Worm (Caenorhabditis elegans): ENCODE results near the gene K03H6.5.

The K03H6.5 gene

ce11 chrIV:1561884-1562283, 25.7 kb upstream of the K03H6.5 start, which contains the start of gene hpo-6:
hpo-6 (plus strand) TSS chrIV:1562184.
- TF ChIP-seq fos-1 (tag; optimal IDR thresholded peaks at IDR 0.05): peak; percentile 20
- no peak for TF ChIP-seq nhr-237 (tag; optimal IDR thresholded peaks at IDR 0.05)

ce11 chrIV:1559931-1560330, 23.7 kb upstream of the K03H6.5 start, which contains the start of gene Y41D4B.17:
Y41D4B.17 (plus strand) TSS chrIV:1560104.
- no peak for TF ChIP-seq nhr-12 (tag; optimal IDR thresholded peaks at IDR 0.05)
- peak; percentile 6 for TF ChIP-seq sma-9 (GFP tag; optimal IDR thresholded peaks at IDR 0.05)
- no peak for TF ChIP-seq sma-9 (tag; optimal IDR thresholded peaks at IDR 0.05)
- TF ChIP-seq sem-4 (tag; optimal IDR thresholded peaks at IDR 0.05): no peak
- no peak for TF ChIP-seq nhr-77 (tag; optimal IDR thresholded peaks at IDR 0.05)
- TF ChIP-seq aly-2 (tag; optimal IDR thresholded peaks at IDR 0.05): no peak
- peak; percentile 82 for TF ChIP-seq fos-1 (tag; optimal IDR thresholded peaks at IDR 0.05)

DNA sequence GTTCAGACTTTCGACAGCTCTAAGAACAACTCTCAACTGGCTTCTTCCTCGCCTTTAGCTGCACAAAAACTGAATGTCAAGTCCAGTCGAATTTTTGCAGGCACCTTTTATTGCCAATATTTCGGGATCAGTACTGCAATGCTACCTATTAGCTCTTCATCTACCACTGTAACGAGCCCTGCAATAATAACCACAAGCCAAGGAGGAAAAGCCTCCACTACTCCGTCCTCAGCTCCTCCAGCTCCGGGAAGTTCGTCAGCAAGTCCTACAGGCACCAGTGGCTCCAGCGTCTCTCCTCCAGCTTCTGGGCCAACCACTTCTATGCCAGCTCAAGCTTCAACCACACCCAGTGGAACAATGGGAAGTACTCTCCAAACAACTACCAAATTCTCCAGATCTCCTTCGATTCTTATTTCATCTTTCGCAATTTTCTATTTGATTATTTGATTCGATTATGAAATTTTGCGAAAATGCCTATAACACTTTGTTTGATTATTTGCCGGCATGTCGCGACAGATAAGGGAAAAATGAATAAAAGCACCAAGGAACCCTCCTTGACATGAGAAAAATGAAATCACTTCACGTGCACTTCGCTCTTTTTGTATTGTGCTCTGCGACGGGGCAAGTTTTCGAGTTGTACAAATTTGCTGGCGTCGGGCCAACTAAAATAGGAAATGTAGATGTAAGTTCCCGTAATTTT, 19.0 kb upstream of the K03H6.5 start, which contains the start of gene C34H4.1:
C34H4.1 (plus strand) TSS at position 559 of the 700 bp plus-strand sequence.
- TF ChIP-seq fos-1 (tag; optimal IDR thresholded peaks at IDR 0.05) (peak; percentile 57), nhr-12 (tag; optimal IDR thresholded peaks at IDR 0.05) (no peak)

DNA sequence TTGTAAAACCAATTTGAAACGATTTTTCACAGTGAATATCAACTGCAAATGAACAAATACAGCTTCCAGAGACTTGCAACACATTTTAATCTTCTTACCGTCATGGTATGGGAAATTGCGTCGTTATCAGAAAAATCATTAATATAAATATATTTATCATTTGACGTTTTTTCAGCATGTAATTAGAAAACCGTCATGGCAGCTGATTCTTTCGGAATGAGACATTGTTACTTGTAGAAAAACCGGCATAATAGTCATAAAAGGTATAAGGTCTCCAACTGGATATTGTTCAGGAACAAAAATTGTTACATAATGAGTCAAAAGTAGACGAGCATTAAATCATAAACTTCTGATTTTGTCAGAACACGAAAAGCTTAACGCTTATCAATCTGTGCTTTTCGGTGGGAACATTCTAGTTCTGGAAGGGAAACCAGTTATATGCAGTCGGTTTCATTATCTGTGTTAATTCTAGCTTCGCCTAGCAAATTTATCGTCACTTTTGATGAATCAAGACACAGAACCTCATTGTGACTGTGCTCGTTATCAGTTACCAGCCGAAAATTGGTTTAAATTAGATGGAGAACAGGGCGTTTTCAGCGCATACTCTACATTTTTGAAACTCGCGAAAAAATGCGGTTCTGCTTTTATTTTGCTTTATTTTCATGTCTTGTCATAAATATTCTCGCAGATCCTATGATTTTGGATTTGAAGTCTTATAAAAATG, 17.1 kb upstream of the K03H6.5 start, which contains the start of gene C34H4.2:
C34H4.2 (plus strand) TSS at position 558 of the 724 bp plus-strand sequence.
- peak; percentile 66 for TF ChIP-seq fos-1 (tag; optimal IDR thresholded peaks at IDR 0.05)
- TF ChIP-seq peb-1 (tag; optimal IDR thresholded peaks at IDR 0.05): no peak

DNA sequence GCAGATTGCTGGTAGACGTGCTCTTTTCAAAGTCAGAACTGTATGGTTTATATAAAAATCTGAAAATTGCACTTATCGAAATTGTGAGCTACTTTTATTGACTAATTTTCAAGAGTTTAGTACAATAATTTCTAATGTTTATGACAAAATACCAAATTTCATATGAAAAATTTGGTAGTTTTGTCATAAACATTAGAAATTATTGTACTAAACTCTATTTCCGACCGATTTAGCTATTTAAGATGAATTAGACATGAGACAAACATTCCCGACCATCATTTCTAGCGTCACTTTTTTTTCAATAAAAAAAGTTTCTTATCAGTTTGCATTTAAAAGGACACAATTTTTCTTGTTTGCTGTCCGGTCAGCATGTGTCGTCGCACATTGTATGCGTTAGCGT, 14.4 kb upstream of the K03H6.5 start, which contains the start of gene tag-244:
tag-244 (plus strand) TSS at position 301 of the 400 bp plus-strand sequence.
- TF ChIP-seq gmeb-1 (tag; optimal IDR thresholded peaks at IDR 0.05) (no peak), R02D3.7 (tag; optimal IDR thresholded peaks at IDR 0.05) (no peak), nhr-11 (tag; optimal IDR thresholded peaks at IDR 0.05) (no peak), fos-1 (tag; optimal IDR thresholded peaks at IDR 0.05) (peak; percentile 30)

ce11 chrIV:1550131-1550530, 13.9 kb upstream of the K03H6.5 start, which contains the start of gene C34H4.5:
C34H4.5 (minus strand) TSS chrIV:1550231.
- TF ChIP-seq alr-1 (tag; optimal IDR thresholded peaks at IDR 0.05): no peak
- no peak for TF ChIP-seq lin-11 (tag; optimal IDR thresholded peaks at IDR 0.05)
- TF ChIP-seq sma-3 (GFP tag; optimal IDR thresholded peaks at IDR 0.05): no peak
- no peak for TF ChIP-seq nhr-77 (tag; optimal IDR thresholded peaks at IDR 0.05)
- TF ChIP-seq blmp-1 (tag; optimal IDR thresholded peaks at IDR 0.05; ENCODE audit: insufficient read depth): no peak
- TF ChIP-seq sma-9 (GFP tag; optimal IDR thresholded peaks at IDR 0.05): no peak
- TF ChIP-seq sma-9 (tag; optimal IDR thresholded peaks at IDR 0.05): no peak

DNA sequence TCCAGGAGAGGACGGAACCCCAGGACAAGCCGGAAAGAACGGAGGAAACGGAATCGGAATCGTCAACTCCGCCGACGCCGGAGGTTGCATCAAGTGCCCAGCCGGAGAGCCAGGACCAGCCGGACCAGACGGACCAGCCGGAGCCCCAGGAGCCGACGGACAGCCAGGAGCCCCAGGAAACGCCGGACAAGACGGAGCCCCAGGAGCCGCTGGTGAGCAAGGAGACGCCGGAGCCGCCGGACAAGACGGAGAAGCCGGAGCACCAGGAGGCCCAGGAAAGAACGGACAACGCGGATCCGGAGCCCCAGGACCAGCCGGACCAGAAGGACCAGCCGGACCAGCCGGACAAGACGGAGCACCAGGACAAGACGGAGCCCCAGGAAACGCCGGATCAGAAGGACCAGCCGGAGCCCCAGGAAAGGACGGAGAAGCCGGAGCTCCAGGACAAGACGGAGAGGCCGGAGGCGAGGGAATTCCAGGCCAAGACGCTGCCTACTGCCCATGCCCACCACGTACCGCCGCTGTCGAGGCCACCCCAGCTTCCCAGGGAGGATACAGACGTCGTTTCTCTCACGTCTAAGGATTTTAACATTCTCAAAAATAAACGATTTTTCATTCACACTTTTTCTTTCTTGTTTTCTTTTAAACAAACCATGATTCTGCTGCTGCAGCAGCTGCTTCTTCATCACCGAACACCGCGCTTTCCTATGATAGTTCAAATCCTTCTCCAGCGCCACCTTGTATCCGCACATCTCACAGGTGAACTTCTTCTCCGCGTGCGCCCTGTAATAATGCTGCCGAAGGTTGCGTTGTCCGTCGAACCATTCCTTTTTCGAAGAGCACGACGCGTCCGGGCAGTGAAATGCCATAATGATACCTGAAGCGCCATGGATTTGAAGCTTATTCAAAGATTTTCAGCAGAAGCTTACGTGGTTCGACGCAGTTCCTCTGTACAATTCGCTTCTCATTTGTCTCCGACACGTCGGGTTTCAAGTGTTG, 13.2 kb upstream of the K03H6.5 start:
- TF ChIP-seq nhr-25 (tag; optimal IDR thresholded peaks at IDR 0.05) (peak; percentile 71), nhr-77 (tag; optimal IDR thresholded peaks at IDR 0.05) (no peak), unc-39 (tag; optimal IDR thresholded peaks at IDR 0.05) (no peak), ama-1 (optimal IDR thresholded peaks at IDR 0.05) (peak; percentile 75), snpc-4 (tag; optimal IDR thresholded peaks at IDR 0.05) (no peak), F13H6.1 (tag; optimal IDR thresholded peaks at IDR 0.05) (peak; percentile 4), blmp-1 (tag; optimal IDR thresholded peaks at IDR 0.05; ENCODE audit: insufficient read depth) (no peak), nhr-11 (tag; optimal IDR thresholded peaks at IDR 0.05) (no peak)

ce11 chrIV:1548457-1548861, 12.2 kb upstream of the K03H6.5 start, which contains the start of gene col-107:
col-107 (plus strand) TSS chrIV:1548721.
- TF ChIP-seq fos-1 (tag; optimal IDR thresholded peaks at IDR 0.05): no peak
- TF ChIP-seq blmp-1 (tag; optimal IDR thresholded peaks at IDR 0.05; ENCODE audit: insufficient read depth): peak; percentile 12
- TF ChIP-seq ama-1 (optimal IDR thresholded peaks at IDR 0.05): peak; percentile 89
- TF ChIP-seq ceh-16 (tag; optimal IDR thresholded peaks at IDR 0.05): peak; percentile 50
- peak; percentile 67 for TF ChIP-seq nhr-25 (tag; optimal IDR thresholded peaks at IDR 0.05)

All from whole organism, L2 larva.